Fruit fly (Drosophila melanogaster): ENCODE data around the gene CG15602.

CG15602 gene

dm6 chrX:15816905-15817304, 17.7 kb downstream of the CG15602 start:
- TF ChIP-seq dmrt93B (GFP tag; optimal IDR thresholded peaks at IDR 0.05) (no peak), sage (GFP tag; optimal IDR thresholded peaks at IDR 0.05) (no peak), Dfd (GFP tag; optimal IDR thresholded peaks at IDR 0.05) (peak; percentile 36)

- TF ChIP-seq HLH106 (tag; optimal IDR thresholded peaks at IDR 0.05) (no peak), Myc (optimal IDR thresholded peaks at IDR 0.05) (no peak), Hr83 (GFP tag; optimal IDR thresholded peaks at IDR 0.05; ENCODE audit: poor library complexity, severe bottlenecking) (no peak), N (GFP tag; optimal IDR thresholded peaks at IDR 0.05) (no peak), Sp1 (GFP tag; optimal IDR thresholded peaks at IDR 0.05) (no peak), brk (GFP tag; optimal IDR thresholded peaks at IDR 0.05) (no peak), lola (GFP tag; optimal IDR thresholded peaks at IDR 0.05) (no peak), ey (GFP tag; optimal IDR thresholded peaks at IDR 0.05) (no peak), Vsx2 (GFP tag; optimal IDR thresholded peaks at IDR 0.05; ENCODE audit: partially characterized antibody) (no peak), sv (GFP tag; optimal IDR thresholded peaks at IDR 0.05) (no peak), dmrt93B (GFP tag; optimal IDR thresholded peaks at IDR 0.05) (no peak), Dfd (GFP tag; optimal IDR thresholded peaks at IDR 0.05) (no peak), Dif (GFP tag; optimal IDR thresholded peaks at IDR 0.05; ENCODE audit: partially characterized antibody) (no peak), woc (GFP tag; optimal IDR thresholded peaks at IDR 0.05) (no peak)
Observed at dm6 chrX:15817823-15818222, 18.6 kb downstream of the CG15602 start.

DNA sequence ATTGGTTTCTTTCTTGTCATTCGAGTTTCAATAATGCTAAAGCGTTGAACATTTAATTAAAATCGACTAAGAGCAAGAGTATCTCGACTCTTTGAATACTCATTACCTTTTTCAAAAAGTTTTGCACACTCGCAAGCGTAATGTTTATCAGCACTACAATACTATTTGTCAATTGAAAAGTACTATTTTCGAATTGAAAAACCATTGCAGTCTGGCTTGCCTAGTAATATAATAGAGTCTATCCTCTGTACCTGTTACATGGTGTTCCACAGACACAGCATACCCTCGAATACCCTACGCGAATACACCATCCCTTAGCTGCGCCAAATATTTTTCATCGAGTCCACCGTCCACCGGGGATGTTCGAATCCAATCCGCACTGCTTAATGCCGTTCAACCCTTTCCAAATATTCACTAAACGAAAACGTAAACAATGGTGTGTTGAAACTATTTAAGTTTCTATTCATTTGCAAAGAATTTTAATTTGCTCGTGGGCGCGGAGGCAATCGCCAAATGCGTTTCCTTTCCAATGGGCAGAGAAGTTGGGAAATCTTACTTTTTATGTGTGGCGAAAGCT, 19.5 kb downstream of the CG15602 start:
- TF ChIP-seq CrebA (GFP tag; optimal IDR thresholded peaks at IDR 0.05; ENCODE audit: borderline replicate concordance) (no peak), Hnf4 (GFP tag; optimal IDR thresholded peaks at IDR 0.05) (no peak), dmrt93B (GFP tag; optimal IDR thresholded peaks at IDR 0.05) (no peak), Sp1 (GFP tag; optimal IDR thresholded peaks at IDR 0.05) (no peak), Myc (optimal IDR thresholded peaks at IDR 0.05) (no peak), rgr (GFP tag; optimal IDR thresholded peaks at IDR 0.05) (no peak), HLH106 (tag; optimal IDR thresholded peaks at IDR 0.05) (peak; percentile 5), CG32264 (GFP tag; optimal IDR thresholded peaks at IDR 0.05) (no peak), Hr83 (GFP tag; optimal IDR thresholded peaks at IDR 0.05; ENCODE audit: poor library complexity, severe bottlenecking) (no peak), h (GFP tag; optimal IDR thresholded peaks at IDR 0.05) (no peak), woc (GFP tag; optimal IDR thresholded peaks at IDR 0.05) (peak; percentile 34), Rel (GFP tag; optimal IDR thresholded peaks at IDR 0.05) (no peak), Rel (tag; optimal IDR thresholded peaks at IDR 0.05) (no peak), Abd-B (GFP tag; optimal IDR thresholded peaks at IDR 0.05) (no peak), Hr78 (GFP tag; optimal IDR thresholded peaks at IDR 0.05) (no peak), br (GFP tag; optimal IDR thresholded peaks at IDR 0.05) (no peak), OdsH (GFP tag; optimal IDR thresholded peaks at IDR 0.05) (no peak), foxo (GFP tag; optimal IDR thresholded peaks at IDR 0.05) (peak in 1 of 2 experiments; percentile 20)

DNA sequence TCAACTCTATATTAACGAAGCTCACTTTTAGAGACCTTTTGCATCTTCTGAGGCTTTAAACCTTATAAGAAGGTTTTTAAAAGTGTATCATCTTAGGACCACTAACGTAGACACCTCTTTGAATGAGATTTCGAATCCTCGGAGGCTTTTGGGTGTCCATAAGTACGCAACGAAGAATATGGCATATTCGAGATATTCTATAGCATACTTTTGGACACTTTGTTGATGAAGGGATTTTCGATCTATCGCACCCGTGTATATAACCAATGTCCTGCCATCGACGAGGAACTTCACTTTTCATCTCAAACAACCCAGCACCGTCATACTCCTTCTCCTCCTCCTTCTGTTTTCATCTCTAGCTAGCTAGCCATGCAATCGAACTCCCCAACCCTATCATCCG, 23.1 kb downstream of the CG15602 start:
- no peak for TF ChIP-seq Abd-B (GFP tag; optimal IDR thresholded peaks at IDR 0.05)
- TF ChIP-seq Hr78 (GFP tag; optimal IDR thresholded peaks at IDR 0.05) = no peak

DNA sequence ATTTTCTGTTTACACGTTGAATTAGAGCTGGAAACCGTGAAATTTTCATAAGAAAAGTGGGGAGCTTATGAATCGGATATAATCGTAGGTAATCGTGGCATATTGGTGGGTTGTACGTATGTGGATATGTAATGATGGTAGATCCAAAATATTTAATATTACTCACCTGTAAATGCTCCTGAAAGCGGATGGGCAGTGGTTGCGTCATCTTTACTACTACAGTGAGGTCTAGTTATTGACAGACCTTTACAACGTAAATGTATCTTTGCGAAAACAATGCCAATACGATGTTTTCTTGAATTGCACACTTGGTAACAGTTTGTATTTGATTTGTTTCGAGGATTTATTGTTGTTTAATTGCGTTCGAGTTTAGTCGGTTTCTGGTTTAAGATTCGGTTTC, 34.7 kb downstream of the CG15602 start:
- TF ChIP-seq GATAd (GFP tag; optimal IDR thresholded peaks at IDR 0.05) (no peak), psq (GFP tag; optimal IDR thresholded peaks at IDR 0.05) (no peak), Jra (GFP tag; optimal IDR thresholded peaks at IDR 0.05) (no peak)

DNA sequence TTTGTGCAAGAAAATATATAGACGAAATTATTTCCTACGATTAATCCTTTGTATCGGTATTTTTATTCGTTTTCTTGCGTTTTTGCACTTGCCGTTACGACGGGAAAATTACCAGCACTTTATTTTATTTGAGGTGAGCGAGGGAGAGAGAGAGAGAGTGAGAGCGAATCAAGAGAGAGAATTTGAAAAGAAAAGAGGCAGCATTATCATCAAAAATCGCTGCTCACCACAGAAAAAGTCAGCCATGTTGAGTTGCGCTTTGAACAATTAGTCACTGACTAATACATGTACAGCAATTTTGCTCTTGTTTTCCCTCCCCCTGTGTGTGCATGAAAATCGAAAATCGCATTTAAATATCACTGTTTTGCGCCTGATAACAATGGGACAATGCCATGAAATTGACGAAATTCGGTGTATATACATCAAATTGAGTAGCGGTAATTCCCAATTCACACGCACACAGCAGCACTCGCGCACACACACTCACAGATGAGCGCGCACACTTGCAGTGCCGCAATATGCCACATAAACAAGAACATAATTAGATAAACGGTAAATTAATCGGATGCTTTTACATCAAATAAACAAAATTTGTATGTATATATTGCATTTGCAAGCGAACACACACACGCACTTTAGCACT, 35.5 kb downstream of the CG15602 start:
- no peak for TF ChIP-seq Myc (optimal IDR thresholded peaks at IDR 0.05)
- no peak for TF ChIP-seq CG9705 (GFP tag; optimal IDR thresholded peaks at IDR 0.05)
- TF ChIP-seq dsf (GFP tag; optimal IDR thresholded peaks at IDR 0.05; ENCODE audit: borderline replicate concordance) = no peak
- TF ChIP-seq pan (optimal IDR thresholded peaks at IDR 0.05) = no peak
- TF ChIP-seq foxo (GFP tag; optimal IDR thresholded peaks at IDR 0.05) = peak in 1 of 2 experiments; percentile 3
- TF ChIP-seq tai (GFP tag; optimal IDR thresholded peaks at IDR 0.05) = no peak
- TF ChIP-seq sv (GFP tag; optimal IDR thresholded peaks at IDR 0.05) = no peak
- TF ChIP-seq dl (GFP tag; optimal IDR thresholded peaks at IDR 0.05; ENCODE audit: insufficient read depth in 1 of 2, partially characterized antibody in 2 of 2) = peak; percentile 49 to 85
- peak; percentile 23 for TF ChIP-seq Hnf4 (GFP tag; optimal IDR thresholded peaks at IDR 0.05)
- peak; percentile 26 for TF ChIP-seq N (GFP tag; optimal IDR thresholded peaks at IDR 0.05)
- no peak for TF ChIP-seq sage (GFP tag; optimal IDR thresholded peaks at IDR 0.05)
- peak; percentile 27 for TF ChIP-seq Jra (GFP tag; optimal IDR thresholded peaks at IDR 0.05)
- TF ChIP-seq brk (GFP tag; optimal IDR thresholded peaks at IDR 0.05) = peak; percentile 46
- no peak for TF ChIP-seq fru (GFP tag; optimal IDR thresholded peaks at IDR 0.05)
- no peak for TF ChIP-seq br (GFP tag; optimal IDR thresholded peaks at IDR 0.05)
- TF ChIP-seq Abd-B (GFP tag; optimal IDR thresholded peaks at IDR 0.05) = no peak
- no peak for TF ChIP-seq Mio (GFP tag; optimal IDR thresholded peaks at IDR 0.05)
- TF ChIP-seq GATAd (GFP tag; optimal IDR thresholded peaks at IDR 0.05) = no peak
- TF ChIP-seq h (GFP tag; optimal IDR thresholded peaks at IDR 0.05) = peak; percentile 8
- no peak for TF ChIP-seq Sp1 (GFP tag; optimal IDR thresholded peaks at IDR 0.05)
- TF ChIP-seq dmrt93B (GFP tag; optimal IDR thresholded peaks at IDR 0.05) = no peak
- TF ChIP-seq Hr78 (GFP tag; optimal IDR thresholded peaks at IDR 0.05) = no peak
- no peak for TF ChIP-seq Dfd (GFP tag; optimal IDR thresholded peaks at IDR 0.05)
- no peak for TF ChIP-seq CG32264 (GFP tag; optimal IDR thresholded peaks at IDR 0.05)
- TF ChIP-seq rgr (GFP tag; optimal IDR thresholded peaks at IDR 0.05) = no peak
